Worm (Caenorhabditis elegans) whole organism, mixed stage, embryonic: ENCODE data around the gene srh-282.

Experiments used
- blmp-1 ChIP-seq: fragments of 150-350 bp; optimal IDR thresholded peaks from 2 replicates; lab custom pipeline; 2014; ENCODE audit warnings: missing biosample characterization, missing genetic modification characterization
- elt-1 ChIP-seq: sonication (generic microtip); optimal IDR thresholded peaks from 2 replicates; lab custom pipeline; 2017; ENCODE audit warnings: missing genetic modification characterization, mild to moderate bottlenecking, missing compliant biosample characterization, antibody characterized with exemption, moderate library complexity, borderline replicate concordance; ENCODE audit not compliant: insufficient read depth
- lin-13 ChIP-seq: fragments of 150-350 bp; optimal IDR thresholded peaks from 2 replicates; lab custom pipeline; 2014; ENCODE audit warnings: missing biosample characterization, missing genetic modification characterization
- lin-32 ChIP-seq: fragments of 200-800 bp; sonication (Bioruptor generic); optimal IDR thresholded peaks from 2 replicates; lab custom pipeline; 2018; ENCODE audit warnings: mild to moderate bottlenecking, missing genetic modification characterization, missing compliant biosample characterization
- mls-2 ChIP-seq: sonication (generic microtip); optimal IDR thresholded peaks from 2 replicates; lab custom pipeline; 2016; ENCODE audit warnings: mild to moderate bottlenecking, missing genetic modification characterization, moderate library complexity, missing compliant biosample characterization
- nhr-237 ChIP-seq: fragments of 150-350 bp; optimal IDR thresholded peaks from 2 replicates; lab custom pipeline; 2014; ENCODE audit warnings: missing biosample characterization, missing genetic modification characterization
- nhr-76 ChIP-seq: sonication (generic microtip); optimal IDR thresholded peaks from 2 replicates; lab custom pipeline; 2017; ENCODE audit warnings: missing biosample characterization, missing genetic modification characterization
- pha-4 ChIP-seq: fragments of 150-350 bp; optimal IDR thresholded peaks from 2 replicates; lab custom pipeline; 2018; ENCODE audit warnings: missing biosample characterization, missing genetic modification reagents, missing genetic modification characterization
- unc-62 ChIP-seq: fragments of 150-350 bp; optimal IDR thresholded peaks from 2 replicates; lab custom pipeline; 2014; ENCODE audit warnings: missing biosample characterization, missing genetic modification reagents, missing genetic modification characterization
- ztf-11 ChIP-seq: fragments of 150-350 bp; optimal IDR thresholded peaks from 2 replicates; lab custom pipeline; 2014; ENCODE audit warnings: missing biosample characterization, missing genetic modification characterization

- TF ChIP-seq unc-62 (GFP tag; lab: Kevin White, UChicago) (no peak), pha-4 (tag; lab: Kevin White, UChicago) (no peak), lin-13 (tag; lab: Kevin White, UChicago) (no peak), ztf-11 (tag; lab: Kevin White, UChicago) (no peak), nhr-76 (tag; lab: Kevin White, UChicago) (no peak), lin-32 (no peak), mls-2 (no peak), blmp-1 (tag; lab: Kevin White, UChicago) (no peak), elt-1 (tag; lab: Kevin White, UChicago) (no peak), nhr-237 (tag; lab: Kevin White, UChicago) (no peak)
Observed at ce11 chrIV:275146-275545, 1.9 kb upstream of the srh-282 start.
